Fruit fly (Drosophila melanogaster): ENCODE data around the gene KrT95D.

Gene KrT95D

DNA sequence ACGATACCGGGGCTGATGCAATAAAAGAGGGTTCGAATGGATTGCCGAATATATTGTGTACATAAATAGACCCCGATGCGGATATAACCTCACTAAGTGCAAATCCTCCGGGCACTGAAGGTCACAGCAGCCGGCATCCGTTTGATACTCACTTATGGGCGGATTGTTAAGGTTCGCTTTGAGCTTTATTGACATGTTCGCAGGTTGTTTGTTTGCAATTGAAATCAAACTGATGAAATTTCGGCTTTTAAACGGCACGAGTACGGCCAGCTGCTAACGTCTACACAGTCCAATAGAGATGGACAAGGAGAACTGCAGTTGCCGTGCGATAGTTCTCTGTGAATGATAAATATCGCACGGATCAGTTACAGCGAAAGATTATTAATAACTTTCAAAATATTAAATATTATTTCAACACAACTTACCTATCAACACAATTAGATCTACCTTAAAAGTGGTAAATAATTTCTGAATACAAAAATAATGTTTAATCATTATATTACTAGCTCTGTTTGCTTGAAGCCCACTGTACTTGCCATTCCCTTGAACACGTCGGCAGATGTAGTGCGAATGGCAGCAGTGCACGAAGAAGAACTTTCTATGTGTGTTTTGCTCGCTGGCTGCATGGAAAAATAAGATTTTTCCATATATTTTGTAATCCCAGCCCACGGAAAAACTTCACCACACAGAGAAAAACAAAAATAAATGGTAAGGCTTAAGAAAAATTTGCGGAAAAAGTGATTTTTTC, 73.4 kb downstream of the KrT95D start, which contains the start of the genes GluProRS and AP-1sigma (continued):
- peak; percentile 46 for TF ChIP-seq Myb (GFP tag; optimal IDR thresholded peaks at IDR 0.05)
- TF ChIP-seq HHEX (GFP tag; optimal IDR thresholded peaks at IDR 0.05), result peak; percentile 74
- no peak for TF ChIP-seq CG10147 (GFP tag; optimal IDR thresholded peaks at IDR 0.05)
- peak; percentile 91 for TF ChIP-seq CG13424 (tag; optimal IDR thresholded peaks at IDR 0.05)
- peak; percentile 4 to 78 for TF ChIP-seq crp (GFP tag; optimal IDR thresholded peaks at IDR 0.05)
- TF ChIP-seq danr (GFP tag; IDR thresholded peaks at IDR 0.05), result peak; percentile 93
- peak; percentile 74 for TF ChIP-seq Atf-2 (GFP tag; optimal IDR thresholded peaks at IDR 0.05)
- peak; percentile 97 for TF ChIP-seq knrl (GFP tag; IDR thresholded peaks at IDR 0.05; ENCODE audit: partially characterized antibody)
- TF ChIP-seq CG14014 (GFP tag; IDR thresholded peaks at IDR 0.05), result peak; percentile 95
- peak; percentile 74 for TF ChIP-seq tap (tag; optimal IDR thresholded peaks at IDR 0.05)
- TF ChIP-seq Rfx (GFP tag; IDR thresholded peaks at IDR 0.05), result peak; percentile 97
- TF ChIP-seq fu2 (GFP tag; optimal IDR thresholded peaks at IDR 0.05), result peak; percentile 57
- TF ChIP-seq CG17912 (GFP tag; optimal IDR thresholded peaks at IDR 0.05), result peak; percentile 39
- TF ChIP-seq CG3995 (GFP tag; optimal IDR thresholded peaks at IDR 0.05), result peak; percentile 83
- TF ChIP-seq lab (GFP tag; optimal IDR thresholded peaks at IDR 0.05), result peak; percentile 92
- TF ChIP-seq Stat92E (GFP tag; optimal IDR thresholded peaks at IDR 0.05), result peak in 1 of 3 experiments; percentile 67
- TF ChIP-seq row (GFP tag; IDR thresholded peaks at IDR 0.05), result peak; percentile 99
- peak; percentile 97 for TF ChIP-seq dysf (GFP tag; IDR thresholded peaks at IDR 0.05)
- TF ChIP-seq pita (GFP tag; optimal IDR thresholded peaks at IDR 0.05), result no peak
- peak; percentile 87 for TF ChIP-seq CG18262 (tag; optimal IDR thresholded peaks at IDR 0.05)
- TF ChIP-seq klu (GFP tag; IDR thresholded peaks at IDR 0.05), result peak; percentile 94
- peak; percentile 93 for TF ChIP-seq chm (GFP tag; IDR thresholded peaks at IDR 0.05)
- TF ChIP-seq Chrac-16 (GFP tag; optimal IDR thresholded peaks at IDR 0.05), result peak; percentile 92
- TF ChIP-seq CG32532 (GFP tag; IDR thresholded peaks at IDR 0.05), result peak; percentile 95
- TF ChIP-seq grau (tag; optimal IDR thresholded peaks at IDR 0.05), result peak; percentile 96
- peak; percentile 92 for TF ChIP-seq so (GFP tag; IDR thresholded peaks at IDR 0.05)
- TF ChIP-seq ci (GFP tag; IDR thresholded peaks at IDR 0.05), result peak; percentile 96
- TF ChIP-seq CG14050 (GFP tag; IDR thresholded peaks at IDR 0.05), result peak; percentile 90
- peak; percentile 88 for TF ChIP-seq CG8924 (tag; optimal IDR thresholded peaks at IDR 0.05)
- TF ChIP-seq vnd (GFP tag; IDR thresholded peaks at IDR 0.05; ENCODE audit: partially characterized antibody), result peak; percentile 93
- peak; percentile 99 for TF ChIP-seq CG9932 (GFP tag; IDR thresholded peaks at IDR 0.05)
- peak; percentile 68 for TF ChIP-seq psq (GFP tag; optimal IDR thresholded peaks at IDR 0.05)
- TF ChIP-seq CG11247 (GFP tag; IDR thresholded peaks at IDR 0.05), result peak; percentile 97
- peak; percentile 12 for TF ChIP-seq sqz (GFP tag; optimal IDR thresholded peaks at IDR 0.05)
- TF ChIP-seq zf30C (GFP tag; optimal IDR thresholded peaks at IDR 0.05), result no peak
- peak; percentile 89 for TF ChIP-seq sug (tag; optimal IDR thresholded peaks at IDR 0.05)
- TF ChIP-seq ftz-f1 (GFP tag; optimal IDR thresholded peaks at IDR 0.05), result peak; percentile 80
- TF ChIP-seq CG10959 (GFP tag; IDR thresholded peaks at IDR 0.05), result peak; percentile 93
- TF ChIP-seq CG10654 (GFP tag; optimal IDR thresholded peaks at IDR 0.05), result peak; percentile 92
- TF ChIP-seq CG11723 (GFP tag; optimal IDR thresholded peaks at IDR 0.05), result peak; percentile 73
- peak; percentile 67 for TF ChIP-seq CG2202 (tag; optimal IDR thresholded peaks at IDR 0.05)
- peak; percentile 82 for TF ChIP-seq CG16863 (GFP tag; optimal IDR thresholded peaks at IDR 0.05)
- peak; percentile 46 for TF ChIP-seq her (GFP tag; optimal IDR thresholded peaks at IDR 0.05)
- peak; percentile 90 for TF ChIP-seq CG11696 (GFP tag; IDR thresholded peaks at IDR 0.05)
- no peak; the same call in none of the 3 replicates for TF ChIP-seq CG17361 (GFP tag; IDR thresholded peaks at IDR 0.05)
- TF ChIP-seq Dbx (GFP tag; IDR thresholded peaks at IDR 0.05), result peak; percentile 98
- TF ChIP-seq al (GFP tag; IDR thresholded peaks at IDR 0.05), result peak; percentile 94
- peak; percentile 89 for TF ChIP-seq CG3065 (GFP tag; optimal IDR thresholded peaks at IDR 0.05)
- TF ChIP-seq CG13296 (GFP tag; optimal IDR thresholded peaks at IDR 0.05), result peak; percentile 84
- peak; percentile 82 for TF ChIP-seq Nf-YC (tag; optimal IDR thresholded peaks at IDR 0.05)

Data from whole organism, embryonic.